Worm (Caenorhabditis elegans) whole organism, young adult: ENCODE results near the gene Y51A2D.13.

Experiments
- F49E8.2 ChIP-seq: sonication (generic microtip); optimal IDR thresholded peaks from 3 replicates; lab custom pipeline; 2017; ENCODE audit warnings: missing genetic modification characterization, mild to moderate bottlenecking, missing compliant biosample characterization, antibody characterized with exemption, moderate library complexity; ENCODE audit not compliant: insufficient read depth
- ama-1 ChIP-seq, 3 experiments: fragments of 150-350 bp in 1 of 3; sonication (generic microtip) in 2 of 3; optimal IDR thresholded peaks; 2 replicates each; lab custom pipeline; 2014 to 2018; ENCODE audit warnings: missing biosample characterization in 2 of 3, missing genetic modification characterization in 2 of 3, missing genetic modification reagents in 2 of 3
- aptf-2 ChIP-seq: fragments of 200-800 bp; sonication (Bioruptor generic); conservative IDR thresholded peaks from 2 replicates; pipeline ENCODE4 v1.3.6; 2022; ENCODE audit warnings: missing genetic modification reagents, missing genetic modification characterization, missing compliant biosample characterization
- cebp-2 ChIP-seq: fragments of 200-800 bp; sonication (Bioruptor generic); IDR thresholded peaks from 2 replicates; pipeline ENCODE4 v1.3.6; 2022; ENCODE audit warnings: missing genetic modification characterization, missing compliant biosample characterization
- hlh-26 ChIP-seq: fragments of 200-800 bp; sonication (Bioruptor generic); conservative IDR thresholded peaks from 2 replicates; pipeline ENCODE4 v1.3.6; 2022; ENCODE audit warnings: missing genetic modification reagents, missing genetic modification characterization, missing compliant biosample characterization
- lag-1 ChIP-seq: fragments of 200-800 bp; sonication (Bioruptor generic); IDR thresholded peaks from 2 replicates; pipeline ENCODE4 v1.3.6; 2022; ENCODE audit warnings: missing genetic modification reagents, missing genetic modification characterization, missing compliant biosample characterization
- let-526 ChIP-seq: fragments of 200-800 bp; sonication (Bioruptor generic); IDR thresholded peaks from 2 replicates; pipeline ENCODE4 v1.3.6; 2022; ENCODE audit warnings: missing genetic modification reagents, missing genetic modification characterization, missing compliant biosample characterization
- lsy-27 ChIP-seq: sonication (generic microtip); optimal IDR thresholded peaks from 2 replicates; lab custom pipeline; 2017; ENCODE audit warnings: missing genetic modification characterization, mild to moderate bottlenecking, missing compliant biosample characterization, antibody characterized with exemption, missing genotype, borderline replicate concordance; ENCODE audit not compliant: insufficient read depth
- madf-3 ChIP-seq: fragments of 200-800 bp; sonication (Bioruptor generic); IDR thresholded peaks from 2 replicates; pipeline ENCODE4 v1.3.6; 2022; ENCODE audit warnings: missing genetic modification reagents, missing genetic modification characterization, missing compliant biosample characterization
- nfya-1 ChIP-seq: sonication (generic microtip); optimal IDR thresholded peaks from 2 replicates; lab custom pipeline; 2017; ENCODE audit warnings: antibody characterized with exemption, missing compliant biosample characterization, missing genetic modification characterization, borderline replicate concordance; ENCODE audit not compliant: insufficient read depth
- nfyb-1 ChIP-seq: fragments of 200-800 bp; sonication (Bioruptor generic); IDR thresholded peaks from 2 replicates; pipeline ENCODE4 v1.3.6; 2022; ENCODE audit warnings: missing genetic modification reagents, missing genetic modification characterization, missing compliant biosample characterization
- pha-4 ChIP-seq: fragments of 150-350 bp; sonication (generic microtip); optimal IDR thresholded peaks from 2 replicates; lab custom pipeline; 2014; ENCODE audit warnings: missing biosample characterization, missing genetic modification reagents, missing genetic modification characterization
- sea-2 ChIP-seq: fragments of 200-800 bp; sonication (Bioruptor generic); IDR thresholded peaks from 2 replicates; pipeline ENCODE4 v1.3.6; 2022; ENCODE audit warnings: missing genetic modification characterization, missing compliant biosample characterization
- unc-62 ChIP-seq: fragments of 150-350 bp; optimal IDR thresholded peaks from 2 replicates; lab custom pipeline; 2014; ENCODE audit warnings: missing biosample characterization, missing genetic modification reagents, missing genetic modification characterization

DNA sequence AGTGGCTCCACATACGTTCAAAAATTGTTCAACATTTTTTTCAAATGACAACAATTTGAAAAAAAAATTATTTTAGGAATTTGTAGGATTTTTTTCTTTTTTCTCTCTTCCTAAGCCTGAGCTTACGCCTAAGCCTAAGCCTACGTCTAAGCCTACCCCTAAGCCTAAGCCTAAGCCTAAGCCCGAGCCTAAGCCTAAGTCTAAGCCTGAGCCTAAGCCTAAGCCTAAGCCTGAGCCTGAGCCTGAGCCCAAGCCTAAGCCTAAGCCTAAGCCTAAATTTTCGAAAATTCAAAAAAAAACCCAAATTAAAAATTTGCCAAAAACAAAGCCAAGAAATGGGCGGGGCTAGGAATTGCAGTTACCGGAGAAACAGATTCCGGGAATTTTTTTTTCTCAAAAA is 18.2 kb upstream of the Y51A2D.13 start:
- no peak for TF ChIP-seq lag-1
- TF ChIP-seq hlh-26 (GFP tag; lab: Robert Waterston, UW) = no peak
- no peak for TF ChIP-seq F49E8.2 (tag; lab: Kevin White, UChicago)
- TF ChIP-seq sea-2 = no peak
- no peak for TF ChIP-seq nfya-1 (tag; lab: Kevin White, UChicago)
- TF ChIP-seq unc-62 (GFP tag; lab: Kevin White, UChicago) = no peak
- no peak for TF ChIP-seq madf-3 (GFP tag; lab: Robert Waterston, UW)
- TF ChIP-seq lsy-27 = no peak
- TF ChIP-seq pha-4 (tag; lab: Kevin White, UChicago) = no peak
- TF ChIP-seq aptf-2 = no peak
- no peak for TF ChIP-seq nfyb-1 (GFP tag; lab: Robert Waterston, UW)
- TF ChIP-seq ama-1 (optimal IDR thresholded peaks at IDR 0.05; lab: Kevin White, UChicago) = no peak
- no peak for TF ChIP-seq ama-1 (GFP tag; optimal IDR thresholded peaks at IDR 0.05; lab: Kevin White, UChicago)
- no peak for TF ChIP-seq let-526
- no peak for TF ChIP-seq cebp-2 (GFP tag; lab: Robert Waterston, UW)
